Fruit fly (Drosophila melanogaster): Measurements from ENCODE around the gene kirre.

kirre gene

dm6 chrX:2740084-2740483, at the start of gene kirre:
TSS of gene kirre (plus strand) at chrX:2740384.
- TF ChIP-seq Hr4 (GFP tag; optimal IDR thresholded peaks at IDR 0.05): no peak
- no peak for TF ChIP-seq net (GFP tag; optimal IDR thresholded peaks at IDR 0.05)
- no peak for TF ChIP-seq Blimp-1 (GFP tag; optimal IDR thresholded peaks at IDR 0.05)
- no peak for TF ChIP-seq svp (GFP tag)
- no peak for TF ChIP-seq CG10669 (GFP tag; optimal IDR thresholded peaks at IDR 0.05)

- TF ChIP-seq Eip78C (GFP tag) (no peak), fd59A (GFP tag; optimal IDR thresholded peaks at IDR 0.05) (no peak), Met (GFP tag; optimal IDR thresholded peaks at IDR 0.05) (no peak), Sox14 (GFP tag; optimal IDR thresholded peaks at IDR 0.05) (no peak), Eip75B (GFP tag; optimal IDR thresholded peaks at IDR 0.05) (no peak), Gug (GFP tag; IDR thresholded peaks at IDR 0.05) (no peak), fd85E (GFP tag; optimal IDR thresholded peaks at IDR 0.05) (no peak), CG1621 (tag; optimal IDR thresholded peaks at IDR 0.05) (no peak)
These were observed 46.4 kb upstream of the kirre start, which contains the start of gene dyw for dm6 chrX:2693786-2694185. TSS of gene dyw (minus strand) at chrX:2693886.

- TF ChIP-seq fkh (GFP tag; optimal IDR thresholded peaks at IDR 0.05) (peak; percentile 70), topi (GFP tag; optimal IDR thresholded peaks at IDR 0.05) (no peak)
These were observed 41.9 kb upstream of the kirre start, which contains the start of the genes Spg7 and Lint-O for dm6 chrX:2698064-2698894. TSS of gene Spg7 (minus strand) at chrX:2698211. TSS of gene Lint-O (plus strand) at chrX:2698701.

DNA sequence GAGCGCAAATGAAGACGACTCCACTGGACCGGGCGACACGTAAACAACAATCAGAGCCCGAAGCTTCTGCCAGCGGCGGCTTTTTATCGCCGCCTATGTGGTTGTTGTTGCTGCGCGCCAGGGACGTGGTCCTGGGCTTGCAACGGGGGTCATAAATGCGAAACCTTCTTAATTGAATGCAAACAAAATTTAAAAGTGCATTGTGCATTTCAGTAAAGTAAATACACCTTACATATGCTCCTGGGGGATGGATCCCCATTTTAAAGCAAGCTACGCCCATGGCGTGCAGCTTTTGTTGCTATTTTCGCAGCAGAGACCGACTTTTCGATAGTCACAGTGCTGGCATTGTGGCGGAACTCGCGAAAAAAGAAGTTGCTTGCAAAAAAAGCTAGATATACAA, 36.5 kb upstream of the kirre start, which contains the start of gene Ugalt:
TSS of gene Ugalt (minus strand) at position 160 of the 400 bp plus-strand sequence.
- TF ChIP-seq spab (GFP tag; optimal IDR thresholded peaks at IDR 0.05): peak; percentile 100
- peak; percentile 100 for TF ChIP-seq dsx (GFP tag; optimal IDR thresholded peaks at IDR 0.05; ENCODE audit: poor library complexity, severe bottlenecking)
- TF ChIP-seq Blimp-1 (GFP tag; optimal IDR thresholded peaks at IDR 0.05): peak; percentile 100
- TF ChIP-seq CG10631 (GFP tag; optimal IDR thresholded peaks at IDR 0.05): peak; percentile 100
- peak; percentile 100 for TF ChIP-seq Sox14 (GFP tag; optimal IDR thresholded peaks at IDR 0.05)
- TF ChIP-seq Gug (GFP tag; IDR thresholded peaks at IDR 0.05): peak; percentile 100
- TF ChIP-seq vri (GFP tag; optimal IDR thresholded peaks at IDR 0.05): peak; percentile 100
- TF ChIP-seq CG8632 (GFP tag; optimal IDR thresholded peaks at IDR 0.05): peak; percentile 100
- peak; percentile 100 for TF ChIP-seq CG4318 (GFP tag; optimal IDR thresholded peaks at IDR 0.05)
- TF ChIP-seq CG6808 (GFP tag; optimal IDR thresholded peaks at IDR 0.05): peak; percentile 100
- TF ChIP-seq CG31627 (GFP tag; optimal IDR thresholded peaks at IDR 0.05): peak; percentile 100
- peak; percentile 100 for TF ChIP-seq dac (GFP tag; optimal IDR thresholded peaks at IDR 0.05)
- peak; percentile 100 for TF ChIP-seq CG3032 (tag; optimal IDR thresholded peaks at IDR 0.05)
- peak; percentile 100 for TF ChIP-seq CG1621 (tag; optimal IDR thresholded peaks at IDR 0.05)
- peak; percentile 100 for TF ChIP-seq fd59A (GFP tag; optimal IDR thresholded peaks at IDR 0.05)
- peak; percentile 100 for TF ChIP-seq Hr38 (GFP tag; optimal IDR thresholded peaks at IDR 0.05)
- TF ChIP-seq CG6854 (GFP tag; optimal IDR thresholded peaks at IDR 0.05): peak; percentile 100
- peak; percentile 99 for TF ChIP-seq fd85E (GFP tag; optimal IDR thresholded peaks at IDR 0.05)
- peak; percentile 100 for TF ChIP-seq eg (GFP tag; IDR thresholded peaks at IDR 0.05)
- peak; percentile 100 for TF ChIP-seq ss (GFP tag; optimal IDR thresholded peaks at IDR 0.05)
- peak; percentile 100 for TF ChIP-seq CG8319 (GFP tag; optimal IDR thresholded peaks at IDR 0.05)
- TF ChIP-seq Hr39 (GFP tag; optimal IDR thresholded peaks at IDR 0.05): peak; percentile 100
- peak; percentile 100 for TF ChIP-seq Lpt (GFP tag; optimal IDR thresholded peaks at IDR 0.05)
- TF ChIP-seq fkh (GFP tag; optimal IDR thresholded peaks at IDR 0.05): peak; percentile 100
- TF ChIP-seq Sox102F (GFP tag; optimal IDR thresholded peaks at IDR 0.05): peak; percentile 100
- TF ChIP-seq Ets96B (tag; optimal IDR thresholded peaks at IDR 0.05): peak; percentile 100
- peak; percentile 100 for TF ChIP-seq Sox15 (GFP tag; optimal IDR thresholded peaks at IDR 0.05)
- TF ChIP-seq svp (GFP tag): peak; percentile 100
- peak; percentile 100 for TF ChIP-seq Eip93F (GFP tag; optimal IDR thresholded peaks at IDR 0.05)
- TF ChIP-seq pdm3 (GFP tag; optimal IDR thresholded peaks at IDR 0.05): peak; percentile 100
- peak; percentile 100 for TF ChIP-seq esn (GFP tag; optimal IDR thresholded peaks at IDR 0.05)
- peak; percentile 100 for TF ChIP-seq Eip78C (GFP tag)
- peak; percentile 100 for TF ChIP-seq CG10669 (GFP tag; optimal IDR thresholded peaks at IDR 0.05)
- TF ChIP-seq topi (GFP tag; optimal IDR thresholded peaks at IDR 0.05): peak; percentile 100
- peak; percentile 100 for TF ChIP-seq CG11902 (GFP tag; optimal IDR thresholded peaks at IDR 0.05)
- TF ChIP-seq acj6 (GFP tag; optimal IDR thresholded peaks at IDR 0.05): peak; percentile 100
- peak; percentile 100 for TF ChIP-seq CG11294 (GFP tag; IDR thresholded peaks at IDR 0.05)
- peak; percentile 100 for TF ChIP-seq CG7368 (GFP tag; optimal IDR thresholded peaks at IDR 0.05)

Data from whole organism, prepupa.